Worm (Caenorhabditis elegans) whole organism, L1 larva: ENCODE data around the gene srj-23.
A peak's percentile ranks its signal among the peaks of the same experiment; 100 is the strongest.

Experiments used
- C16A3.4 ChIP-seq: fragments of 150-350 bp; optimal IDR thresholded peaks from 2 replicates; lab custom pipeline; 2014; ENCODE audit warnings: missing biosample characterization, missing genetic modification characterization
- aha-1 ChIP-seq: fragments of 150-350 bp; optimal IDR thresholded peaks from 2 replicates; lab custom pipeline; 2014; ENCODE audit warnings: missing biosample characterization, missing genetic modification characterization
- alr-1 ChIP-seq: fragments of 200-800 bp; sonication (Bioruptor generic); optimal IDR thresholded peaks from 2 replicates; lab custom pipeline; 2018; ENCODE audit warnings: borderline replicate concordance, mild to moderate bottlenecking, missing genetic modification characterization, missing compliant biosample characterization
- aly-2 ChIP-seq: fragments of 150-350 bp; optimal IDR thresholded peaks from 2 replicates; lab custom pipeline; 2014; ENCODE audit warnings: missing biosample characterization, missing genetic modification characterization
- ceh-8 ChIP-seq: fragments of 200-800 bp; sonication (Bioruptor generic); optimal IDR thresholded peaks from 2 replicates; lab custom pipeline; 2018; ENCODE audit warnings: mild to moderate bottlenecking, missing genetic modification characterization, moderate library complexity, missing compliant biosample characterization
- ceh-82 ChIP-seq, 3 experiments: fragments of 150-350 bp in 1 of 3; sonication (generic microtip) in 2 of 3; optimal IDR thresholded peaks; 2 replicates each; lab custom pipeline; 2014 to 2017; ENCODE audit warnings: missing biosample characterization in 3 of 3, missing genetic modification characterization in 3 of 3
- ceh-88 ChIP-seq: fragments of 200-800 bp; sonication (Bioruptor generic); IDR thresholded peaks from 2 replicates; pipeline ENCODE4 v1.3.6; 2022; ENCODE audit warnings: missing genetic modification characterization, missing compliant biosample characterization
- ceh-90 ChIP-seq: sonication (generic microtip); optimal IDR thresholded peaks from 2 replicates; lab custom pipeline; 2016; ENCODE audit warnings: missing genetic modification characterization, missing compliant biosample characterization
- ces-1 ChIP-seq: fragments of 150-350 bp; optimal IDR thresholded peaks from 2 replicates; lab custom pipeline; 2014; ENCODE audit warnings: missing biosample characterization, missing genetic modification reagents, missing genetic modification characterization
- dpl-1 ChIP-seq, 3 experiments: fragments of 150-350 bp in 2 of 3; sonication (generic microtip) in 1 of 3; optimal IDR thresholded peaks; 2 replicates each; lab custom pipeline; 2014 to 2017; ENCODE audit warnings: missing biosample characterization in 3 of 3, missing genetic modification characterization in 3 of 3, missing genetic modification reagents in 3 of 3
- dsc-1 ChIP-seq: sonication (generic microtip); optimal IDR thresholded peaks from 2 replicates; lab custom pipeline; 2016; ENCODE audit warnings: mild to moderate bottlenecking, missing genetic modification characterization, missing compliant biosample characterization
- elt-3 ChIP-seq, 6 experiments: fragments of 150-350 bp in 1 of 6; sonication (generic microtip); optimal IDR thresholded peaks; 2 replicates each; lab custom pipeline; 2017 to 2018; ENCODE audit warnings: missing biosample characterization in 6 of 6, missing genetic modification characterization in 6 of 6, inconsistent platforms in 1 of 6
- fkh-4 ChIP-seq: sonication (generic microtip); optimal IDR thresholded peaks from 2 replicates; lab custom pipeline; 2016; ENCODE audit warnings: missing compliant biosample characterization, missing genetic modification characterization, borderline replicate concordance
- fos-1 ChIP-seq: fragments of 150-350 bp; optimal IDR thresholded peaks from 2 replicates; lab custom pipeline; 2014; ENCODE audit warnings: missing biosample characterization, missing genetic modification characterization
- grh-1 ChIP-seq: fragments of 200-800 bp; sonication (Bioruptor generic); IDR thresholded peaks from 2 replicates; pipeline ENCODE4 v1.3.6; 2022; ENCODE audit warnings: missing genetic modification reagents, missing genetic modification characterization, missing compliant biosample characterization
- lin-15B ChIP-seq: fragments of 150-350 bp; sonication (generic microtip); optimal IDR thresholded peaks from 3 replicates; lab custom pipeline; 2014; ENCODE audit warnings: missing biosample characterization, missing genetic modification characterization
- lin-39 ChIP-seq: fragments of 150-350 bp; optimal IDR thresholded peaks from 2 replicates; lab custom pipeline; 2014; ENCODE audit warnings: missing biosample characterization, missing genetic modification reagents, missing genetic modification characterization
- lir-3 ChIP-seq: sonication (generic microtip); optimal IDR thresholded peaks from 2 replicates; lab custom pipeline; 2016; ENCODE audit warnings: mild to moderate bottlenecking, missing genetic modification characterization, moderate library complexity, missing compliant biosample characterization; ENCODE audit not compliant: poor library complexity
- nhr-11 ChIP-seq: fragments of 150-350 bp; optimal IDR thresholded peaks from 2 replicates; lab custom pipeline; 2014; ENCODE audit warnings: missing biosample characterization, missing genetic modification characterization
- nhr-19 ChIP-seq: fragments of 200-800 bp; sonication (Bioruptor generic); conservative IDR thresholded peaks from 2 replicates; pipeline ENCODE4 v1.3.6; 2022; ENCODE audit warnings: missing genetic modification characterization, missing compliant biosample characterization
- nhr-237 ChIP-seq: fragments of 150-350 bp; optimal IDR thresholded peaks from 2 replicates; lab custom pipeline; 2014; ENCODE audit warnings: missing biosample characterization, missing genetic modification characterization
- nhr-47 ChIP-seq: sonication (generic microtip); optimal IDR thresholded peaks from 2 replicates; lab custom pipeline; 2016; ENCODE audit warnings: mild to moderate bottlenecking, missing genetic modification characterization, moderate library complexity, missing compliant biosample characterization
- nhr-71 ChIP-seq: sonication (generic microtip); optimal IDR thresholded peaks from 2 replicates; lab custom pipeline; 2016; ENCODE audit warnings: mild to moderate bottlenecking, missing genetic modification characterization, moderate library complexity, missing compliant biosample characterization
- nhr-76 ChIP-seq: sonication (generic microtip); optimal IDR thresholded peaks from 2 replicates; lab custom pipeline; 2017; ENCODE audit warnings: missing biosample characterization, missing genetic modification characterization
- nhr-84 ChIP-seq: sonication (generic microtip); optimal IDR thresholded peaks from 2 replicates; lab custom pipeline; 2017; ENCODE audit warnings: missing biosample characterization, missing genetic modification characterization
- nhr-90 ChIP-seq: sonication (generic microtip); optimal IDR thresholded peaks from 2 replicates; lab custom pipeline; 2016; ENCODE audit warnings: mild to moderate bottlenecking, missing genetic modification characterization, missing compliant biosample characterization; ENCODE audit not compliant: poor library complexity
- pag-3 ChIP-seq: sonication (generic microtip); optimal IDR thresholded peaks from 2 replicates; lab custom pipeline; 2017; ENCODE audit warnings: missing genetic modification characterization, mild to moderate bottlenecking, missing compliant biosample characterization, antibody characterized with exemption, borderline replicate concordance; ENCODE audit not compliant: insufficient read depth
- pqm-1 ChIP-seq: sonication (generic microtip); optimal IDR thresholded peaks from 3 replicates; lab custom pipeline; 2017; ENCODE audit warnings: missing biosample characterization, missing genetic modification characterization
- skn-1 ChIP-seq: fragments of 150-350 bp; optimal IDR thresholded peaks from 2 replicates; lab custom pipeline; 2014; ENCODE audit warnings: missing biosample characterization, missing genetic modification characterization
- snpc-4 ChIP-seq: fragments of 150-350 bp; optimal IDR thresholded peaks from 2 replicates; lab custom pipeline; 2014; ENCODE audit warnings: missing biosample characterization, missing genetic modification characterization
- snu-23 ChIP-seq: sonication (generic microtip); optimal IDR thresholded peaks from 2 replicates; lab custom pipeline; 2016; ENCODE audit warnings: missing genetic modification characterization, missing compliant biosample characterization
- sup-37 ChIP-seq: fragments of 200-800 bp; sonication (Bioruptor generic); optimal IDR thresholded peaks from 2 replicates; lab custom pipeline; 2018; ENCODE audit warnings: mild to moderate bottlenecking, missing genetic modification characterization, missing compliant biosample characterization
- swsn-7 ChIP-seq: sonication (generic microtip); optimal IDR thresholded peaks from 2 replicates; lab custom pipeline; 2016; ENCODE audit warnings: missing genetic modification characterization, missing compliant biosample characterization
- tbx-2 ChIP-seq: sonication (generic microtip); optimal IDR thresholded peaks from 2 replicates; lab custom pipeline; 2016; ENCODE audit warnings: missing genetic modification characterization, missing compliant biosample characterization
- unc-30 ChIP-seq: sonication (generic microtip); optimal IDR thresholded peaks from 2 replicates; lab custom pipeline; 2017; ENCODE audit warnings: missing biosample characterization, missing genetic modification characterization
- unc-62 ChIP-seq: fragments of 150-350 bp; optimal IDR thresholded peaks from 2 replicates; lab custom pipeline; 2014; ENCODE audit warnings: missing biosample characterization, missing genetic modification reagents, missing genetic modification characterization
- unc-98 ChIP-seq: fragments of 200-800 bp; sonication (Bioruptor generic); IDR thresholded peaks from 2 replicates; pipeline ENCODE4 v1.3.6; 2022; ENCODE audit warnings: missing genetic modification characterization, missing compliant biosample characterization
- vab-15 ChIP-seq: sonication (generic microtip); optimal IDR thresholded peaks from 2 replicates; lab custom pipeline; 2017; ENCODE audit warnings: missing genotype, mild to moderate bottlenecking, missing genetic modification characterization, missing compliant biosample characterization
- xbp-1 ChIP-seq: sonication (generic microtip); optimal IDR thresholded peaks from 2 replicates; lab custom pipeline; 2016; ENCODE audit warnings: missing genetic modification characterization, missing compliant biosample characterization
- zag-1 ChIP-seq: fragments of 150-350 bp; optimal IDR thresholded peaks from 2 replicates; lab custom pipeline; 2014; ENCODE audit warnings: missing biosample characterization, missing genetic modification characterization
- ztf-11 ChIP-seq, 2 experiments: sonication (generic microtip); optimal IDR thresholded peaks; 2 replicates each; lab custom pipeline; 2016 to 2017; ENCODE audit warnings: missing genetic modification characterization in 2 of 2, missing biosample characterization in 1 of 2, missing compliant biosample characterization in 1 of 2
- ztf-4 ChIP-seq: fragments of 150-350 bp; optimal IDR thresholded peaks from 2 replicates; lab custom pipeline; 2014; ENCODE audit warnings: missing biosample characterization, missing genetic modification characterization

Gene srj-23

DNA sequence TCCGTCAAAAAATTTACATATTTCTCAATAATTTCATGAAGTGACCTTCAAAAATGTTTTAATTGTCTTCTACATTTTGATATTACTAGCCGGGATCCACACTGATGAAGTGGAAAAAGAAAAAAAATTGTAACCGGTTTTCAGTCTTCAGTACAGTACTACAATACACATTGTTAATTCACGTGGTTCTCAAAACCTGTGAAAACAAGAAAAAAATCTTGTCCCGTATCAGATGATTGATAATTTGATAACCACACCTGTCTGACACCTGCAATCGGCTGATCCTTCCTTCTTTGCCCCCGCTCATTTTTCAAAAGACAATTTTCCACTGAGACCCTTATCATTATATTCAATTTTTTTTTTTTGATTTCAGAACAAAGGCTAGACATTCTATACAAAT is 12.6 kb upstream of the srj-23 start, which contains the start of gene R09B5.11 (continued):
- no peak for TF ChIP-seq nhr-76 (tag; lab: Kevin White, UChicago)
- TF ChIP-seq ceh-8 (GFP tag; lab: Kevin White, UChicago): no peak
- no peak for TF ChIP-seq skn-1 (tag; lab: Kevin White, UChicago)
- TF ChIP-seq dpl-1 (GFP tag; optimal IDR thresholded peaks at IDR 0.05; lab: Kevin White, UChicago): no peak
- no peak for TF ChIP-seq nhr-84 (tag; lab: Kevin White, UChicago)
- TF ChIP-seq zag-1 (tag; lab: Kevin White, UChicago): no peak
- no peak for TF ChIP-seq lin-39 (tag; lab: Kevin White, UChicago)
- TF ChIP-seq ztf-4 (tag; lab: Kevin White, UChicago): no peak
- no peak for TF ChIP-seq fos-1 (tag; lab: Kevin White, UChicago)
- TF ChIP-seq nhr-90: peak; percentile 42
- TF ChIP-seq dsc-1: no peak
- TF ChIP-seq fkh-4 (tag; lab: Kevin White, UChicago): no peak
- no peak for TF ChIP-seq nhr-11 (tag; lab: Kevin White, UChicago)
- no peak for TF ChIP-seq pqm-1 (tag; lab: Kevin White, UChicago)
- TF ChIP-seq tbx-2 (tag; lab: Kevin White, UChicago): peak; percentile 37
- no peak for TF ChIP-seq ceh-82 (tag; optimal IDR thresholded peaks at IDR 0.05; lab: Kevin White, UChicago)
- TF ChIP-seq unc-62: no peak
- TF ChIP-seq swsn-7 (tag; lab: Kevin White, UChicago): no peak
- TF ChIP-seq aly-2: no peak
- no peak for TF ChIP-seq nhr-47
- TF ChIP-seq snpc-4 (tag; lab: Kevin White, UChicago): no peak
- no peak for TF ChIP-seq C16A3.4 (tag; lab: Kevin White, UChicago)
- TF ChIP-seq ceh-90: no peak
- no peak for TF ChIP-seq ztf-11 (tag; optimal IDR thresholded peaks at IDR 0.05; lab: Kevin White, UChicago)
- TF ChIP-seq nhr-19 (GFP tag; lab: Robert Waterston, UW): peak; percentile 44
- TF ChIP-seq snu-23 (GFP tag; lab: Kevin White, UChicago): peak; percentile 44
- TF ChIP-seq xbp-1 (tag; lab: Kevin White, UChicago): no peak
- TF ChIP-seq sup-37 (GFP tag; lab: Kevin White, UChicago): no peak
- TF ChIP-seq unc-30 (tag; lab: Kevin White, UChicago): no peak
- TF ChIP-seq lin-15B (tag; lab: Kevin White, UChicago): no peak
- no peak for TF ChIP-seq ces-1 (GFP tag; lab: Kevin White, UChicago)
- no peak for TF ChIP-seq alr-1
- peak in 4 of 6 experiments; percentile 43 to 84 (median 58) for TF ChIP-seq elt-3 (tag; optimal IDR thresholded peaks at IDR 0.05; lab: Kevin White, UChicago)
- TF ChIP-seq lir-3 (tag; lab: Kevin White, UChicago): no peak
- peak; percentile 92 for TF ChIP-seq grh-1 (GFP tag; lab: Robert Waterston, UW)
- TF ChIP-seq pag-3 (tag; lab: Kevin White, UChicago): no peak
- TF ChIP-seq nhr-71 (tag; lab: Kevin White, UChicago): peak; percentile 54
- TF ChIP-seq ceh-88 (GFP tag; lab: Robert Waterston, UW): no peak
- TF ChIP-seq unc-98: no peak
- TF ChIP-seq nhr-237 (tag; lab: Kevin White, UChicago): no peak
- no peak for TF ChIP-seq vab-15
- no peak for TF ChIP-seq aha-1 (tag; lab: Kevin White, UChicago)

DNA sequence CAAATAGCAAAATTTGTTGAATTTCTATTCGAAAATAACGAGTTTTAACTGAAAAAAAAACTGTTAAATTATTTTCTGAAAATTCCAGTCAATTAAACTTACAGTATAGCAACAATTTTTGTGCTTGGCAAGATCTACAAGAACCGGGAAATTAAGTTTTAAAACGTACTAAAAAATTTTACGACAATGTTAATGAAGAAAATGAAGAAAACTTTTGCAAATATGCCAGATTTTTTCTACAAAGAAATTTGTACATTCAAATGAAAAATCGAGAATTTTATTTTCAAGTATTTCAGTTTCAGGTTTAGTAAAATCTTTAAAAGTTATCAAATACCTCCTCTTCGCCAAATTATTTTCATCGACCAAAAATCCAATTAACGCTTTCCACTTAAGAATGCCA is 9.4 kb upstream of the srj-23 start, which contains the start of gene cnc-11:
Gene cnc-11, plus strand, starts transcription at position 301 of the 400 bp plus-strand sequence.
- TF ChIP-seq nhr-84 (tag; lab: Kevin White, UChicago): no peak
- TF ChIP-seq elt-3 (tag; optimal IDR thresholded peaks at IDR 0.05; lab: Kevin White, UChicago): no peak
